Fruit fly (Drosophila melanogaster) whole organism, embryonic: ENCODE measurements around the gene Trf.

Experiments used
- Abd-B ChIP-seq: fragments of 200-800 bp; sonication (Bioruptor generic); optimal IDR thresholded peaks from 2 replicates; lab custom pipeline; 2018; ENCODE audit warnings: missing biosample characterization, mild to moderate bottlenecking, missing genetic modification characterization, moderate library complexity
- CG10267 ChIP-seq: fragments of 200-800 bp; sonication (Bioruptor generic); optimal IDR thresholded peaks from 2 replicates; lab custom pipeline; 2018; ENCODE audit warnings: missing biosample characterization, mild to moderate bottlenecking, missing genetic modification characterization, moderate library complexity
- CG11504 ChIP-seq: fragments of 200-800 bp; sonication (Bioruptor generic); optimal IDR thresholded peaks from 3 replicates; lab custom pipeline; 2019; ENCODE audit warnings: missing biosample characterization, mild to moderate bottlenecking, missing genetic modification characterization, moderate library complexity
- CG12391 ChIP-seq: fragments of 200-800 bp; sonication (Bioruptor generic); optimal IDR thresholded peaks from 3 replicates; lab custom pipeline; 2018; ENCODE audit warnings: missing biosample characterization, mild to moderate bottlenecking, missing genetic modification characterization, moderate library complexity
- CG13624 ChIP-seq: fragments of 200-800 bp; sonication (Bioruptor generic); optimal IDR thresholded peaks from 2 replicates; lab custom pipeline; 2016; ENCODE audit warnings: missing biosample characterization, missing genetic modification characterization
- CG13775 ChIP-seq: fragments of 200-800 bp; sonication (Bioruptor generic); optimal IDR thresholded peaks from 3 replicates; lab custom pipeline; 2017; ENCODE audit warnings: missing biosample characterization, mild to moderate bottlenecking, missing genetic modification characterization
- CG14441 ChIP-seq: fragments of 200-800 bp; sonication (Bioruptor generic); IDR thresholded peaks from 2 replicates; pipeline ENCODE4 v1.3.6; 2022; ENCODE audit warnings: missing biosample characterization, missing genetic modification characterization
- CG17829 ChIP-seq: fragments of 200-800 bp; optimal IDR thresholded peaks from 2 replicates; lab custom pipeline; 2019; ENCODE audit warnings: missing biosample characterization, mild to moderate bottlenecking, missing genetic modification characterization, moderate library complexity
- CG18476 ChIP-seq: fragments of 200-800 bp; sonication (Bioruptor generic); optimal IDR thresholded peaks from 2 replicates; lab custom pipeline; 2016; ENCODE audit warnings: missing biosample characterization, mild to moderate bottlenecking, missing genetic modification characterization
- CG2712 ChIP-seq: fragments of 200-800 bp; optimal IDR thresholded peaks from 3 replicates; lab custom pipeline; 2019; ENCODE audit warnings: missing biosample characterization, mild to moderate bottlenecking, missing genetic modification characterization, moderate library complexity
- CG32532 ChIP-seq: fragments of 200-800 bp; sonication (Bioruptor generic); IDR thresholded peaks from 2 replicates; pipeline ENCODE4 v1.3.6; 2022; ENCODE audit warnings: missing biosample characterization, missing genetic modification characterization
- CG4328 ChIP-seq: fragments of 200-800 bp; sonication (Bioruptor generic); optimal IDR thresholded peaks from 3 replicates; lab custom pipeline; 2017; ENCODE audit warnings: missing biosample characterization, missing genetic modification reagents, missing genetic modification characterization
- CG4424 ChIP-seq: fragments of 200-800 bp; sonication (Bioruptor generic); optimal IDR thresholded peaks from 3 replicates; lab custom pipeline; 2016; ENCODE audit warnings: missing biosample characterization, missing genetic modification characterization
- CG4820 ChIP-seq: fragments of 200-800 bp; sonication (Bioruptor generic); optimal IDR thresholded peaks from 3 replicates; lab custom pipeline; 2016; ENCODE audit warnings: missing biosample characterization, missing genetic modification characterization
- CG6791 ChIP-seq: fragments of 200-800 bp; sonication (Bioruptor generic); IDR thresholded peaks from 3 replicates; pipeline ENCODE4 v1.3.6; 2022; ENCODE audit warnings: missing biosample characterization, missing genetic modification characterization; ENCODE audit not compliant: partially characterized antibody
- CG9609 ChIP-seq: fragments of 200-800 bp; sonication (Bioruptor generic); optimal IDR thresholded peaks from 3 replicates; lab custom pipeline; 2016; ENCODE audit warnings: missing biosample characterization, missing genetic modification characterization
- CG9797 ChIP-seq: fragments of 200-800 bp; sonication (Bioruptor generic); optimal IDR thresholded peaks from 3 replicates; lab custom pipeline; 2018; ENCODE audit warnings: missing biosample characterization, mild to moderate bottlenecking, missing genetic modification characterization
- CG9932 ChIP-seq: fragments of 200-800 bp; sonication (Bioruptor generic); IDR thresholded peaks from 2 replicates; pipeline ENCODE4 v1.3.6; 2022; ENCODE audit warnings: missing biosample characterization, missing genetic modification characterization
- CTCF ChIP-seq: fragments of 200-800 bp; sonication (Bioruptor generic); optimal IDR thresholded peaks from 2 replicates; lab custom pipeline; 2017; ENCODE audit warnings: missing biosample characterization, mild to moderate bottlenecking, missing genetic modification characterization, moderate library complexity
- Chrac-16 ChIP-seq: fragments of 200-800 bp; sonication (Bioruptor generic); optimal IDR thresholded peaks from 3 replicates; lab custom pipeline; 2016; ENCODE audit warnings: missing biosample characterization, missing genetic modification characterization
- CoRest ChIP-seq: fragments of 200-800 bp; sonication (Bioruptor generic); optimal IDR thresholded peaks from 3 replicates; lab custom pipeline; 2018; ENCODE audit warnings: missing biosample characterization, mild to moderate bottlenecking, missing genetic modification characterization, moderate library complexity
- D ChIP-seq, 2 experiments: fragments of 200-800 bp in 1 of 2; fragments of >200 bp in 1 of 2; sonication (Bioruptor generic) in 1 of 2; optimal IDR thresholded peaks; 2 replicates in 1 of 2; 3 replicates in 1 of 2; lab custom pipeline; 2017; ENCODE audit warnings: mild to moderate bottlenecking in 1 of 2, missing biosample characterization in 1 of 2, missing genetic modification characterization in 1 of 2, missing genetic modification reagents in 1 of 2
- Dref ChIP-seq: fragments of 200-800 bp; sonication (Bioruptor generic); IDR thresholded peaks from 2 replicates; pipeline ENCODE4 v1.3.6; 2022; ENCODE audit warnings: missing biosample characterization, missing genetic modification characterization
- E2f1 ChIP-seq: fragments of 200-800 bp; sonication (Bioruptor generic); IDR thresholded peaks from 2 replicates; pipeline ENCODE4 v1.3.6; 2022; ENCODE audit warnings: missing biosample characterization, missing genetic modification characterization
- Fer1 ChIP-seq: fragments of 200-800 bp; sonication (Bioruptor generic); optimal IDR thresholded peaks from 2 replicates; lab custom pipeline; 2017; ENCODE audit warnings: missing biosample characterization, mild to moderate bottlenecking, missing genetic modification characterization
- H2.0 ChIP-seq: fragments of 200-800 bp; sonication (Bioruptor generic); IDR thresholded peaks from 2 replicates; pipeline ENCODE4 v1.3.6; 2022; ENCODE audit warnings: missing biosample characterization, missing genetic modification characterization
- HLHmδ ChIP-seq: fragments of 200-800 bp; sonication (Bioruptor generic); optimal IDR thresholded peaks from 2 replicates; lab custom pipeline; 2018; ENCODE audit warnings: missing biosample characterization, mild to moderate bottlenecking, missing genetic modification characterization, moderate library complexity
- Opbp ChIP-seq: fragments of 200-800 bp; sonication (Bioruptor generic); IDR thresholded peaks from 3 replicates; pipeline ENCODE4 v1.3.6; 2022; ENCODE audit warnings: missing biosample characterization, missing genetic modification characterization; ENCODE audit not compliant: partially characterized antibody
- abd-A ChIP-seq: fragments of 200-800 bp; sonication (Bioruptor generic); optimal IDR thresholded peaks from 3 replicates; lab custom pipeline; 2019; ENCODE audit warnings: missing biosample characterization, mild to moderate bottlenecking, missing genetic modification characterization, moderate library complexity
- amos ChIP-seq: fragments of 200-800 bp; sonication (Bioruptor generic); IDR thresholded peaks from 2 replicates; pipeline ENCODE4 v1.3.6; 2022; ENCODE audit warnings: missing biosample characterization, missing genetic modification characterization; ENCODE audit not compliant: partially characterized antibody
- bbx ChIP-seq: fragments of 200-800 bp; sonication (Bioruptor generic); IDR thresholded peaks from 2 replicates; pipeline ENCODE4 v1.3.6; 2022; ENCODE audit warnings: missing biosample characterization, missing genetic modification characterization; ENCODE audit not compliant: partially characterized antibody
- cad ChIP-seq: fragments of >200 bp; optimal IDR thresholded peaks from 2 replicates; lab custom pipeline; 2017; ENCODE audit warnings: missing biosample characterization, missing genetic modification characterization
- chinmo ChIP-seq: fragments of 200-800 bp; sonication (Bioruptor generic); IDR thresholded peaks from 4 replicates; pipeline ENCODE4 v1.3.6; 2022; ENCODE audit warnings: missing biosample characterization, missing genetic modification characterization; ENCODE audit not compliant: partially characterized antibody
- dpn ChIP-seq, 2 experiments: fragments of 200-800 bp; sonication (Bioruptor generic); optimal IDR thresholded peaks; 3 replicates each; lab custom pipeline; 2016; ENCODE audit warnings: missing biosample characterization in 2 of 2, missing genetic modification characterization in 2 of 2
- gcm2 ChIP-seq: fragments of 200-800 bp; sonication (Bioruptor generic); optimal IDR thresholded peaks from 2 replicates; lab custom pipeline; 2016; ENCODE audit warnings: missing biosample characterization, missing genetic modification characterization
- inv ChIP-seq: fragments of 200-800 bp; sonication (Bioruptor generic); IDR thresholded peaks from 2 replicates; pipeline ENCODE4 v1.3.6; 2022; ENCODE audit warnings: missing biosample characterization, missing genetic modification characterization; ENCODE audit not compliant: partially characterized antibody
- lov ChIP-seq, 2 experiments: fragments of 200-800 bp in 1 of 2; fragments of >200 bp in 1 of 2; sonication (Bioruptor generic) in 1 of 2; IDR thresholded peaks in 1 of 2; optimal IDR thresholded peaks in 1 of 2; 2 replicates in 1 of 2; 3 replicates in 1 of 2; pipeline versions ENCODE4 v1.3.6 to Lab custom; 2017 to 2022; ENCODE audit warnings: missing biosample characterization in 1 of 2, missing genetic modification characterization in 1 of 2
- luna ChIP-seq: fragments of 200-800 bp; sonication (Bioruptor generic); optimal IDR thresholded peaks from 2 replicates; lab custom pipeline; 2016; ENCODE audit warnings: missing biosample characterization, missing genetic modification characterization
- mam ChIP-seq: fragments of 200-800 bp; sonication (Bioruptor generic); optimal IDR thresholded peaks from 3 replicates; lab custom pipeline; 2016; ENCODE audit warnings: missing biosample characterization, missing genetic modification characterization
- nau ChIP-seq: fragments of 200-800 bp; sonication (Bioruptor generic); optimal IDR thresholded peaks from 3 replicates; lab custom pipeline; 2017; ENCODE audit warnings: missing biosample characterization, mild to moderate bottlenecking, missing genetic modification characterization, missing genetic modification reagents
- nmo ChIP-seq: fragments of 200-800 bp; sonication (Bioruptor generic); optimal IDR thresholded peaks from 2 replicates; lab custom pipeline; 2018; ENCODE audit warnings: missing biosample characterization, mild to moderate bottlenecking, missing genetic modification characterization, moderate library complexity
- row ChIP-seq: fragments of 200-800 bp; sonication (Bioruptor generic); IDR thresholded peaks from 3 replicates; pipeline ENCODE4 v1.3.6; 2022; ENCODE audit warnings: missing biosample characterization, missing genetic modification characterization
- scrt ChIP-seq: fragments of 200-800 bp; sonication (Bioruptor generic); optimal IDR thresholded peaks from 2 replicates; lab custom pipeline; 2018; ENCODE audit warnings: missing biosample characterization, mild to moderate bottlenecking, missing genetic modification characterization, moderate library complexity
- slp2 ChIP-seq: fragments of 200-800 bp; sonication (Bioruptor generic); optimal IDR thresholded peaks from 2 replicates; lab custom pipeline; 2016; ENCODE audit warnings: missing biosample characterization, missing genetic modification characterization
- trem ChIP-seq: fragments of 200-800 bp; optimal IDR thresholded peaks from 3 replicates; lab custom pipeline; 2019; ENCODE audit warnings: missing biosample characterization, mild to moderate bottlenecking, missing genetic modification characterization, moderate library complexity
- tx ChIP-seq: fragments of 200-800 bp; sonication (Bioruptor generic); optimal IDR thresholded peaks from 2 replicates; lab custom pipeline; 2016; ENCODE audit warnings: missing biosample characterization, missing genetic modification characterization
- zfh2 ChIP-seq: fragments of 200-800 bp; sonication (Bioruptor generic); optimal IDR thresholded peaks from 2 replicates; lab custom pipeline; 2016; ENCODE audit warnings: missing biosample characterization, missing genetic modification characterization

The Trf gene

DNA sequence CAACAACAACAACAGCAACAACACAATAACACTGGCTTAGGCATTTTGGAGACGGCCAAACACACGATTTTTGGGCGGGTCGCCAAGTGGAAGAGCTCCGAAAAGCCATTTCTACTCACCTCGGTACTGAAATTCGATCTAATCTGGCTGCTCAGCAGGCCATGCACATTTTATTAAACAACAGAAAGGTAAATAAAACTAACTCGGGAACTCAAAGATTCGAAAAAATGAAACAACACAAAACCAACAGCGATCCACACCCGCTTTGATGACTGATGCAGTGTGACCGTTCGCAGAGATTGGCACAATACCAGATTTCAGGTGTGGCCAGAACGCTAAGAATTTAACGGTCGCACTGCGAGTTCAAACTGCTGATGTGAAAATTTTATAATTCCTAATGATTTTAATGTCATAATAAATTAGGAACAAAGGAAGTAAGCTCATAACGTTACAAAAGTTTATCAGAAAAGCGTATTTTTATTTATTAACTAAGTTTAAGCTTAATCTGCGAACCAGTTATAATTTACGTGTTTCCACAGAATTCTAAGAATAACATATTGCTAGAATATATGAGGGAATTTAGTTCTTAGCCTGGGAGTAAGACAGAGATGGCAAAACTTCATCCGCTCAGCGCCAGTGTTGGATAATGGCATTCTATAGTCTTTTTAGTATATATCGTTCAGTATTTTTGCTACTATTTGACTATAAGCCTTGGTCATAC is 10.2 kb downstream of the Trf start, which contains the start of gene Mcr (continued):
- TF ChIP-seq CG11504 = peak; percentile 21
- TF ChIP-seq CG4820 = peak; percentile 6
- TF ChIP-seq CG6791 (GFP tag; lab: Robert Waterston, UW) = peak; percentile 36; the same call in 2 of the 3 replicates
- peak; percentile 49 for TF ChIP-seq Abd-B
- no peak for TF ChIP-seq cad (GFP tag; lab: Kevin White, UChicago)
- TF ChIP-seq chinmo = no peak
- TF ChIP-seq HLHmδ = peak; percentile 0
- no peak for TF ChIP-seq E2f1 (GFP tag; lab: Robert Waterston, UW)
- TF ChIP-seq H2.0 = 0 out of 2 replicates have a peak, but pooled peaks have one; percentile 2
- TF ChIP-seq CG4424 (GFP tag; lab: Kevin White, UChicago) = peak; percentile 8
- peak; percentile 12; the same call in 1 of the 2 replicates for TF ChIP-seq bbx
- peak; percentile 67; the same call in 1 of the 2 replicates for TF ChIP-seq amos (GFP tag; lab: Robert Waterston, UW)
- TF ChIP-seq CG13775 (GFP tag; lab: Kevin White, UChicago) = peak; percentile 28
- TF ChIP-seq CG9932 (GFP tag; lab: Robert Waterston, UW) = peak; percentile 52; the same call in 1 of the 2 replicates
- TF ChIP-seq Fer1 (GFP tag; lab: Kevin White, UChicago) = no peak
- no peak for TF ChIP-seq nau
- peak in 1 of 2 experiments; percentile 41 for TF ChIP-seq dpn (GFP tag; optimal IDR thresholded peaks at IDR 0.05; lab: Kevin White, UChicago)
- TF ChIP-seq Dref (GFP tag; lab: Robert Waterston, UW) = peak; percentile 39
- peak; percentile 93 for TF ChIP-seq CG10267 (tag; lab: Kevin White, UChicago)
- TF ChIP-seq CoRest = peak; percentile 54
- TF ChIP-seq lov (optimal IDR thresholded peaks at IDR 0.05; lab: Kevin White, UChicago) = no peak
- 0 out of 3 replicates have a peak, but pooled peaks have one; percentile 36 for TF ChIP-seq lov (GFP tag; IDR thresholded peaks at IDR 0.05; lab: Robert Waterston, UW)
- TF ChIP-seq row (GFP tag; lab: Robert Waterston, UW) = peak; percentile 31; the same call in 1 of the 3 replicates
- peak; percentile 11 for TF ChIP-seq zfh2
- TF ChIP-seq CG4328 (GFP tag; lab: Kevin White, UChicago) = no peak
- peak; percentile 45 for TF ChIP-seq CG13624 (GFP tag; lab: Kevin White, UChicago)
- TF ChIP-seq slp2 = peak; percentile 2
- peak; percentile 48 for TF ChIP-seq trem (tag; lab: Kevin White, UChicago)
- peak; percentile 47 for TF ChIP-seq D (optimal IDR thresholded peaks at IDR 0.05; lab: Kevin White, UChicago)
- no peak for TF ChIP-seq D (GFP tag; optimal IDR thresholded peaks at IDR 0.05; lab: Kevin White, UChicago)
- TF ChIP-seq Chrac-16 (GFP tag; lab: Kevin White, UChicago) = peak; percentile 9
- no peak for TF ChIP-seq CG9609
- TF ChIP-seq abd-A (tag; lab: Kevin White, UChicago) = no peak
- TF ChIP-seq gcm2 (GFP tag; lab: Kevin White, UChicago) = peak; percentile 21
- TF ChIP-seq nmo (GFP tag; lab: Kevin White, UChicago) = peak; percentile 48
- TF ChIP-seq CG17829 = no peak
- TF ChIP-seq CG18476 (GFP tag; lab: Kevin White, UChicago) = peak; percentile 38
- peak; percentile 93 for TF ChIP-seq CG9797 (GFP tag; lab: Kevin White, UChicago)
- TF ChIP-seq CG14441 (GFP tag; lab: Robert Waterston, UW) = 0 out of 2 replicates have a peak, but pooled peaks have one; percentile 12
- no peak for TF ChIP-seq luna (GFP tag; lab: Kevin White, UChicago)
- TF ChIP-seq CG2712 = peak; percentile 34
- TF ChIP-seq CG32532 (GFP tag; lab: Robert Waterston, UW) = no peak; the same call in 1 of the 2 replicates
- peak; percentile 18 for TF ChIP-seq mam (GFP tag; lab: Kevin White, UChicago)
- no peak for TF ChIP-seq CTCF (GFP tag; lab: Kevin White, UChicago)
- TF ChIP-seq scrt (GFP tag; lab: Kevin White, UChicago) = no peak
- peak; percentile 50; the same call in 1 of the 3 replicates for TF ChIP-seq Opbp (GFP tag; lab: Robert Waterston, UW)
- peak; percentile 31 for TF ChIP-seq CG12391
- TF ChIP-seq inv (GFP tag; lab: Robert Waterston, UW) = peak; percentile 35; the same call in 1 of the 2 replicates
- peak; percentile 10 for TF ChIP-seq tx (GFP tag; lab: Kevin White, UChicago)
